Worm (Caenorhabditis elegans) whole organism, late embryonic: ENCODE measurements around the gene F20D6.10.

Experiments used
- F13H6.1 ChIP-seq: sonication (generic microtip); optimal IDR thresholded peaks from 2 replicates; lab custom pipeline; 2016; ENCODE audit warnings: missing genetic modification characterization, missing compliant biosample characterization
- dmd-4 ChIP-seq: sonication (generic microtip); optimal IDR thresholded peaks from 2 replicates; lab custom pipeline; 2016; ENCODE audit warnings: borderline replicate concordance, missing genetic modification characterization, missing compliant biosample characterization
- elt-4 ChIP-seq: sonication (generic microtip); optimal IDR thresholded peaks from 2 replicates; lab custom pipeline; 2016; ENCODE audit warnings: missing genetic modification characterization, missing compliant biosample characterization
- ets-4 ChIP-seq: sonication (generic microtip); optimal IDR thresholded peaks from 2 replicates; lab custom pipeline; 2016; ENCODE audit warnings: missing genetic modification characterization, missing compliant biosample characterization
- fax-1 ChIP-seq: sonication (generic microtip); optimal IDR thresholded peaks from 2 replicates; lab custom pipeline; 2016; ENCODE audit warnings: missing genotype, missing genetic modification characterization, missing compliant biosample characterization
- hlh-15 ChIP-seq: sonication (generic microtip); optimal IDR thresholded peaks from 2 replicates; lab custom pipeline; 2016; ENCODE audit warnings: missing genetic modification characterization, missing compliant biosample characterization
- hlh-30 ChIP-seq: sonication (generic microtip); optimal IDR thresholded peaks from 2 replicates; lab custom pipeline; 2017; ENCODE audit warnings: antibody characterized with exemption, missing genetic modification characterization, missing compliant biosample characterization; ENCODE audit not compliant: insufficient read depth
- odd-2 ChIP-seq: sonication (generic microtip); optimal IDR thresholded peaks from 2 replicates; lab custom pipeline; 2017; ENCODE audit warnings: antibody characterized with exemption, mild to moderate bottlenecking, missing genetic modification characterization, missing compliant biosample characterization
- pha-4 ChIP-seq: fragments of 150-350 bp; optimal IDR thresholded peaks from 2 replicates; lab custom pipeline; 2018; ENCODE audit warnings: missing biosample characterization, missing genetic modification reagents, missing genetic modification characterization
- pqm-1 ChIP-seq: sonication (generic microtip); optimal IDR thresholded peaks from 2 replicates; lab custom pipeline; 2016; ENCODE audit warnings: missing genetic modification characterization, missing compliant biosample characterization
- tbx-7 ChIP-seq: sonication (generic microtip); optimal IDR thresholded peaks from 2 replicates; lab custom pipeline; 2016; ENCODE audit warnings: missing genotype, missing genetic modification characterization, missing compliant biosample characterization
- unc-86 ChIP-seq: sonication (generic microtip); optimal IDR thresholded peaks from 2 replicates; lab custom pipeline; 2016; ENCODE audit warnings: missing genetic modification characterization, missing compliant biosample characterization
- zip-5 ChIP-seq: sonication (generic microtip); optimal IDR thresholded peaks from 2 replicates; lab custom pipeline; 2016; ENCODE audit warnings: missing genetic modification characterization, missing compliant biosample characterization

ce11 chrV:8211993-8212392, 16.3 kb upstream of the F20D6.10 start:
- no peak for TF ChIP-seq hlh-30 (tag; lab: Kevin White, UChicago)
- TF ChIP-seq elt-4 (tag; lab: Kevin White, UChicago) = no peak
- TF ChIP-seq pqm-1 (tag; lab: Kevin White, UChicago) = no peak
- no peak for TF ChIP-seq dmd-4
- TF ChIP-seq ets-4 = no peak
- no peak for TF ChIP-seq F13H6.1 (tag; lab: Kevin White, UChicago)
- TF ChIP-seq fax-1 (tag; lab: Kevin White, UChicago) = no peak
- TF ChIP-seq pha-4 (tag; lab: Kevin White, UChicago) = no peak
- TF ChIP-seq tbx-7 (tag; lab: Kevin White, UChicago) = no peak
- TF ChIP-seq zip-5 (tag; lab: Kevin White, UChicago) = no peak
- no peak for TF ChIP-seq unc-86
- TF ChIP-seq odd-2 = no peak
- TF ChIP-seq hlh-15 (tag; lab: Kevin White, UChicago) = no peak
